Fruit fly (Drosophila melanogaster) whole organism, embryonic: ENCODE results near the gene CtBP.

Source experiments
- Awh ChIP-seq: fragments of 200-800 bp; sonication (Bioruptor generic); IDR thresholded peaks from 2 replicates; pipeline ENCODE4, ENCODE4 v1.3.6; 2022; ENCODE audit warnings: missing biosample characterization, missing genetic modification characterization
- Bgb ChIP-seq: fragments of 200-800 bp; sonication (Bioruptor generic); IDR thresholded peaks from 2 replicates; pipeline ENCODE4 v1.3.6; 2022; ENCODE audit warnings: missing biosample characterization, missing genetic modification characterization; ENCODE audit not compliant: partially characterized antibody
- CG10209 ChIP-seq: fragments of 200-800 bp; sonication (Bioruptor generic); optimal IDR thresholded peaks from 3 replicates; lab custom pipeline; 2017; ENCODE audit warnings: missing biosample characterization, mild to moderate bottlenecking, missing genetic modification characterization, missing genetic modification reagents
- CG10979 ChIP-seq: fragments of 200-800 bp; sonication (Bioruptor generic); optimal IDR thresholded peaks from 2 replicates; lab custom pipeline; 2018; ENCODE audit warnings: missing biosample characterization, mild to moderate bottlenecking, missing genetic modification characterization, moderate library complexity
- CG11093 ChIP-seq: fragments of 200-800 bp; sonication (Bioruptor generic); IDR thresholded peaks from 3 replicates; pipeline ENCODE4 v1.3.6; 2022; ENCODE audit warnings: missing biosample characterization, missing genetic modification characterization
- CG11247 ChIP-seq: fragments of 200-800 bp; sonication (Bioruptor generic); IDR thresholded peaks from 2 replicates; pipeline ENCODE4 v1.3.6; 2022; ENCODE audit warnings: missing biosample characterization, missing genetic modification characterization
- CG1233 ChIP-seq: fragments of 200-800 bp; sonication (Bioruptor generic); optimal IDR thresholded peaks from 4 replicates; lab custom pipeline; 2018; ENCODE audit warnings: missing biosample characterization, mild to moderate bottlenecking, missing genetic modification characterization
- CG1647 ChIP-seq: fragments of 200-800 bp; sonication (Bioruptor generic); optimal IDR thresholded peaks from 3 replicates; lab custom pipeline; 2016; ENCODE audit warnings: missing biosample characterization, missing genetic modification characterization
- CG2199 ChIP-seq: fragments of 200-800 bp; sonication (Bioruptor generic); IDR thresholded peaks from 3 replicates; pipeline ENCODE4 v1.3.6; 2022; ENCODE audit warnings: missing biosample characterization, missing genetic modification characterization
- CG31365 ChIP-seq: fragments of 200-800 bp; sonication (Bioruptor generic); optimal IDR thresholded peaks from 2 replicates; lab custom pipeline; 2018; ENCODE audit warnings: missing biosample characterization, mild to moderate bottlenecking, missing genetic modification characterization
- CG34224 ChIP-seq: fragments of 200-800 bp; sonication (Bioruptor generic); IDR thresholded peaks from 3 replicates; pipeline ENCODE4 v1.3.6; 2022; ENCODE audit warnings: missing biosample characterization, missing genetic modification characterization; ENCODE audit not compliant: partially characterized antibody
- CG42726 ChIP-seq: fragments of 200-800 bp; sonication (Bioruptor generic); IDR thresholded peaks from 2 replicates; pipeline ENCODE4 v1.3.6; 2022; ENCODE audit warnings: missing biosample characterization, missing genetic modification characterization; ENCODE audit not compliant: partially characterized antibody
- CG4730 ChIP-seq: fragments of 200-800 bp; sonication (Bioruptor generic); IDR thresholded peaks from 2 replicates; pipeline ENCODE4 v1.3.6; 2022; ENCODE audit warnings: missing biosample characterization, missing genetic modification characterization
- CG6254 ChIP-seq: fragments of 200-800 bp; sonication (Bioruptor generic); optimal IDR thresholded peaks from 3 replicates; lab custom pipeline; 2017; ENCODE audit warnings: mild to moderate bottlenecking, missing biosample characterization, missing genetic modification reagents, missing genetic modification characterization
- CG6654 ChIP-seq: fragments of 200-800 bp; sonication (Bioruptor generic); optimal IDR thresholded peaks from 2 replicates; lab custom pipeline; 2017; ENCODE audit warnings: missing biosample characterization, mild to moderate bottlenecking, missing genetic modification characterization
- CG6854 ChIP-seq: fragments of 200-800 bp; sonication (Bioruptor generic); optimal IDR thresholded peaks from 3 replicates; lab custom pipeline; 2017; ENCODE audit warnings: missing biosample characterization, mild to moderate bottlenecking, missing genetic modification characterization
- CG8765 ChIP-seq: fragments of 200-800 bp; sonication (Bioruptor generic); IDR thresholded peaks from 2 replicates; pipeline ENCODE4 v1.3.6; 2022; ENCODE audit warnings: missing biosample characterization, missing genetic modification characterization
- CrebB ChIP-seq: fragments of 200-800 bp; sonication (Bioruptor generic); optimal IDR thresholded peaks from 3 replicates; lab custom pipeline; 2018; ENCODE audit warnings: missing biosample characterization, mild to moderate bottlenecking, missing genetic modification characterization
- Dp ChIP-seq: fragments of 200-800 bp; sonication (Bioruptor generic); optimal IDR thresholded peaks from 2 replicates; lab custom pipeline; 2018; ENCODE audit warnings: missing biosample characterization, mild to moderate bottlenecking, missing genetic modification characterization, moderate library complexity
- Dref ChIP-seq: fragments of 200-800 bp; sonication (Bioruptor generic); IDR thresholded peaks from 2 replicates; pipeline ENCODE4 v1.3.6; 2022; ENCODE audit warnings: missing biosample characterization, missing genetic modification characterization
- Elba2 ChIP-seq: fragments of 200-800 bp; sonication (Bioruptor generic); optimal IDR thresholded peaks from 3 replicates; lab custom pipeline; 2016; ENCODE audit warnings: missing biosample characterization, missing genetic modification characterization
- Fer2 ChIP-seq: fragments of 200-800 bp; sonication (Bioruptor generic); optimal IDR thresholded peaks from 2 replicates; lab custom pipeline; 2018; ENCODE audit warnings: missing biosample characterization, mild to moderate bottlenecking, missing genetic modification characterization, moderate library complexity
- HmgD ChIP-seq: fragments of 200-800 bp; sonication (Bioruptor generic); optimal IDR thresholded peaks from 3 replicates; lab custom pipeline; 2016; ENCODE audit warnings: missing biosample characterization, missing genetic modification characterization
- Hr39 ChIP-seq: fragments of >200 bp; optimal IDR thresholded peaks from 2 replicates; lab custom pipeline; 2017
- Hr51 ChIP-seq, 2 experiments: fragments of 200-800 bp; sonication (Bioruptor generic); optimal IDR thresholded peaks; 2 replicates in 1 of 2; 3 replicates in 1 of 2; lab custom pipeline; 2016 to 2018; ENCODE audit warnings: missing biosample characterization in 2 of 2, missing genetic modification characterization in 2 of 2, mild to moderate bottlenecking in 1 of 2, moderate library complexity in 1 of 2
- Lim3 ChIP-seq: fragments of 200-800 bp; sonication (Bioruptor generic); IDR thresholded peaks from 2 replicates; pipeline ENCODE4 v1.3.6; 2022; ENCODE audit warnings: missing biosample characterization, missing genetic modification characterization
- MESR4 ChIP-seq: fragments of 200-800 bp; sonication (Bioruptor generic); optimal IDR thresholded peaks from 2 replicates; lab custom pipeline; 2018; ENCODE audit warnings: missing biosample characterization, mild to moderate bottlenecking, missing genetic modification characterization, moderate library complexity
- Mrtf ChIP-seq: fragments of 200-800 bp; sonication (Bioruptor generic); IDR thresholded peaks from 3 replicates; pipeline ENCODE4 v1.3.6; 2022; ENCODE audit warnings: missing biosample characterization, missing genetic modification characterization
- NC2α ChIP-seq: fragments of 200-800 bp; sonication (Bioruptor generic); optimal IDR thresholded peaks from 2 replicates; lab custom pipeline; 2016; ENCODE audit warnings: missing biosample characterization, missing genetic modification characterization
- Sox102F ChIP-seq: fragments of 200-800 bp; sonication (Bioruptor generic); optimal IDR thresholded peaks from 2 replicates; lab custom pipeline; 2018; ENCODE audit warnings: missing biosample characterization, mild to moderate bottlenecking, missing genetic modification characterization, moderate library complexity
- TFAM ChIP-seq: fragments of 200-800 bp; sonication (Bioruptor generic); optimal IDR thresholded peaks from 2 replicates; lab custom pipeline; 2017; ENCODE audit warnings: missing biosample characterization, missing genetic modification characterization, inconsistent platforms
- Vsx1 ChIP-seq: fragments of 200-800 bp; sonication (Bioruptor generic); optimal IDR thresholded peaks from 2 replicates; lab custom pipeline; 2017; ENCODE audit warnings: missing biosample characterization, mild to moderate bottlenecking, missing genetic modification characterization, missing genetic modification reagents
- dimm ChIP-seq: fragments of 200-800 bp; sonication (Bioruptor generic); IDR thresholded peaks from 2 replicates; pipeline ENCODE4 v1.3.6; 2022; ENCODE audit warnings: missing biosample characterization, missing genetic modification characterization
- dysf ChIP-seq: fragments of 200-800 bp; sonication (Bioruptor generic); IDR thresholded peaks from 3 replicates; pipeline ENCODE4 v1.3.6; 2022; ENCODE audit warnings: missing biosample characterization, missing genetic modification characterization
- fru ChIP-seq: fragments of >200 bp; optimal IDR thresholded peaks from 2 replicates; lab custom pipeline; 2017
- gro ChIP-seq: fragments of 200-800 bp; sonication (Bioruptor generic); optimal IDR thresholded peaks from 2 replicates; lab custom pipeline; 2016; ENCODE audit warnings: missing biosample characterization, missing genetic modification characterization
- h ChIP-seq: fragments of >200 bp; optimal IDR thresholded peaks from 2 replicates; lab custom pipeline; 2017
- ham ChIP-seq: fragments of 200-800 bp; sonication (Bioruptor generic); IDR thresholded peaks from 2 replicates; pipeline ENCODE4 v1.3.6; 2022; ENCODE audit warnings: missing biosample characterization, missing genetic modification characterization
- jumu ChIP-seq: fragments of 200-800 bp; sonication (Bioruptor generic); optimal IDR thresholded peaks from 3 replicates; lab custom pipeline; 2016; ENCODE audit warnings: missing biosample characterization, missing genetic modification characterization
- maf-S ChIP-seq: fragments of 200-800 bp; sonication (Bioruptor generic); optimal IDR thresholded peaks from 2 replicates; lab custom pipeline; 2016; ENCODE audit warnings: missing biosample characterization, missing genetic modification characterization
- mam ChIP-seq: fragments of 200-800 bp; sonication (Bioruptor generic); optimal IDR thresholded peaks from 3 replicates; lab custom pipeline; 2016; ENCODE audit warnings: missing biosample characterization, missing genetic modification characterization
- mirr ChIP-seq: fragments of 200-800 bp; sonication (Bioruptor generic); optimal IDR thresholded peaks from 3 replicates; lab custom pipeline; 2018; ENCODE audit warnings: missing biosample characterization, mild to moderate bottlenecking, missing genetic modification characterization
- peb ChIP-seq: fragments of 200-800 bp; sonication (Bioruptor generic); IDR thresholded peaks from 2 replicates; pipeline ENCODE4 v1.3.6; 2022; ENCODE audit warnings: missing biosample characterization, missing genetic modification characterization
- prd ChIP-seq, 3 experiments: fragments of >200 bp in 2 of 3; fragments of 200-800 bp in 1 of 3; sonication (Bioruptor generic) in 1 of 3; optimal IDR thresholded peaks in 2 of 3; IDR thresholded peaks in 1 of 3; 2 replicates in 2 of 3; 3 replicates in 1 of 3; pipeline versions ENCODE4 v1.3.6 to Lab custom; 2017 to 2022; ENCODE audit warnings: missing biosample characterization in 1 of 3, missing genetic modification characterization in 1 of 3
- psq ChIP-seq: fragments of 200-800 bp; sonication (Bioruptor generic); optimal IDR thresholded peaks from 2 replicates; lab custom pipeline; 2017; ENCODE audit warnings: missing biosample characterization, missing genetic modification characterization
- sim ChIP-seq: fragments of 200-800 bp; sonication (Bioruptor generic); IDR thresholded peaks from 2 replicates; pipeline ENCODE4 v1.3.6; 2022; ENCODE audit warnings: missing biosample characterization, missing genetic modification characterization
- so ChIP-seq: fragments of 200-800 bp; sonication (Bioruptor generic); IDR thresholded peaks from 3 replicates; pipeline ENCODE4 v1.3.6; 2022; ENCODE audit warnings: missing biosample characterization, missing genetic modification characterization
- trem ChIP-seq: fragments of 200-800 bp; optimal IDR thresholded peaks from 3 replicates; lab custom pipeline; 2019; ENCODE audit warnings: missing biosample characterization, mild to moderate bottlenecking, missing genetic modification characterization, moderate library complexity
- twi ChIP-seq: fragments of 200-800 bp; optimal IDR thresholded peaks from 2 replicates; lab custom pipeline; 2019; ENCODE audit warnings: missing biosample characterization, mild to moderate bottlenecking, missing genetic modification characterization, moderate library complexity
- vnd ChIP-seq: fragments of 200-800 bp; sonication (Bioruptor generic); IDR thresholded peaks from 3 replicates; pipeline ENCODE4 v1.3.6; 2022; ENCODE audit warnings: missing biosample characterization, missing genetic modification characterization; ENCODE audit not compliant: partially characterized antibody
- zf30C ChIP-seq: fragments of 200-800 bp; sonication (Bioruptor generic); optimal IDR thresholded peaks from 3 replicates; lab custom pipeline; 2018; ENCODE audit warnings: missing biosample characterization, mild to moderate bottlenecking, missing genetic modification characterization

The CtBP gene

dm6 chr3R:13012351-13012750, 902 bp downstream of the CtBP start (continued):
- no peak for TF ChIP-seq Vsx1 (GFP tag; lab: Kevin White, UChicago)
- peak; percentile 78 for TF ChIP-seq Awh (GFP tag; lab: Robert Waterston, UW)
- TF ChIP-seq CG6254 (GFP tag; lab: Kevin White, UChicago) = no peak
- peak; percentile 47 for TF ChIP-seq CG10979
- peak; percentile 66 for TF ChIP-seq CrebB (tag; lab: Kevin White, UChicago)
- peak; percentile 32 for TF ChIP-seq MESR4 (GFP tag; lab: Kevin White, UChicago)
- TF ChIP-seq jumu (GFP tag; lab: Kevin White, UChicago) = peak; percentile 33
- no peak for TF ChIP-seq CG6654 (GFP tag; lab: Kevin White, UChicago)
- no peak for TF ChIP-seq Dp (GFP tag; lab: Kevin White, UChicago)
- no peak for TF ChIP-seq Sox102F
- no peak for TF ChIP-seq psq (GFP tag; lab: Kevin White, UChicago)
- 0 out of 2 replicates have a peak, but pooled peaks have one; percentile 17 for TF ChIP-seq Bgb (GFP tag; lab: Robert Waterston, UW)
- peak; percentile 64 for TF ChIP-seq maf-S
- no peak for TF ChIP-seq vnd
- TF ChIP-seq trem (tag; lab: Kevin White, UChicago) = no peak
- TF ChIP-seq fru (lab: Kevin White, UChicago) = no peak
- TF ChIP-seq CG11093 (GFP tag; lab: Robert Waterston, UW) = no peak
- no peak for TF ChIP-seq Fer2 (tag; lab: Kevin White, UChicago)
- peak; percentile 64 for TF ChIP-seq mam (GFP tag; lab: Kevin White, UChicago)
- TF ChIP-seq Mrtf = 0 out of 3 replicates have a peak, but pooled peaks have one; percentile 23
- 0 out of 2 replicates have a peak, but pooled peaks have one; percentile 31 for TF ChIP-seq CG4730 (GFP tag; lab: Robert Waterston, UW)
- peak; percentile 66 for TF ChIP-seq CG1647
- TF ChIP-seq CG8765 (GFP tag; lab: Robert Waterston, UW) = peak; percentile 60; the same call in 1 of the 2 replicates
- TF ChIP-seq Hr51 (GFP tag; optimal IDR thresholded peaks at IDR 0.05; lab: Kevin White, UChicago) = peak; percentile 52 to 69
- no peak for TF ChIP-seq CG6854 (GFP tag; lab: Kevin White, UChicago)
- no peak for TF ChIP-seq zf30C (GFP tag; lab: Kevin White, UChicago)
- no peak for TF ChIP-seq CG34224 (GFP tag; lab: Robert Waterston, UW)
- 0 out of 3 replicates have a peak, but pooled peaks have one; percentile 47 for TF ChIP-seq so (GFP tag; lab: Robert Waterston, UW)
- TF ChIP-seq ham (GFP tag; lab: Robert Waterston, UW) = no peak
- TF ChIP-seq dysf (GFP tag; lab: Robert Waterston, UW) = peak; percentile 77
- TF ChIP-seq CG1233 = peak; percentile 66
- TF ChIP-seq CG42726 = 0 out of 2 replicates have a peak, but pooled peaks have one; percentile 52
- peak; percentile 61 for TF ChIP-seq gro (GFP tag; lab: Kevin White, UChicago)
- TF ChIP-seq sim = 0 out of 2 replicates have a peak, but pooled peaks have one; percentile 30
- TF ChIP-seq TFAM (GFP tag; lab: Kevin White, UChicago) = no peak
- TF ChIP-seq Lim3 (GFP tag; lab: Robert Waterston, UW) = no peak
- TF ChIP-seq CG10209 = peak; percentile 54
- 0 out of 2 replicates have a peak, but pooled peaks have one; percentile 16 for TF ChIP-seq dimm (GFP tag; lab: Robert Waterston, UW)
- TF ChIP-seq mirr (GFP tag; lab: Kevin White, UChicago) = peak; percentile 3
- no peak for TF ChIP-seq NC2α (GFP tag; lab: Kevin White, UChicago)
- peak; percentile 18 for TF ChIP-seq twi
- no peak for TF ChIP-seq h (lab: Kevin White, UChicago)
- peak; percentile 76; the same call in 1 of the 3 replicates for TF ChIP-seq CG2199 (GFP tag; lab: Robert Waterston, UW)
- TF ChIP-seq peb (GFP tag; lab: Robert Waterston, UW) = no peak; the same call in 1 of the 2 replicates
- no peak for TF ChIP-seq Dref (GFP tag; lab: Robert Waterston, UW)
- TF ChIP-seq HmgD (GFP tag; lab: Kevin White, UChicago) = peak; percentile 36
- no peak for TF ChIP-seq Elba2
- TF ChIP-seq Hr39 (lab: Kevin White, UChicago) = no peak
- peak; percentile 65 for TF ChIP-seq CG11247 (GFP tag; lab: Robert Waterston, UW)
- no peak for TF ChIP-seq prd (optimal IDR thresholded peaks at IDR 0.05; lab: Kevin White, UChicago)
- peak; percentile 72 for TF ChIP-seq prd (GFP tag; IDR thresholded peaks at IDR 0.05; lab: Robert Waterston, UW)
- TF ChIP-seq CG31365 (tag; lab: Kevin White, UChicago) = no peak
